Fruit fly (Drosophila melanogaster) whole organism, pupa: ENCODE data around the gene CG33978.

ENCODE experiments used
- CG10348 ChIP-seq: fragments of 200-800 bp; sonication (Bioruptor generic); IDR thresholded peaks from 2 replicates; pipeline ENCODE4 v1.3.6; 2022; ENCODE audit warnings: missing biosample characterization, missing genetic modification characterization
- CG15710 ChIP-seq: fragments of 200-800 bp; sonication (Bioruptor generic); optimal IDR thresholded peaks from 2 replicates; lab custom pipeline; 2018; ENCODE audit warnings: missing biosample characterization, mild to moderate bottlenecking, missing genetic modification characterization, moderate library complexity
- CG17806 ChIP-seq: fragments of 200-800 bp; sonication (Bioruptor generic); optimal IDR thresholded peaks from 2 replicates; lab custom pipeline; 2018; ENCODE audit warnings: missing biosample characterization, mild to moderate bottlenecking, missing genetic modification characterization, moderate library complexity
- CG32121 ChIP-seq: fragments of 200-800 bp; sonication (Bioruptor generic); IDR thresholded peaks from 2 replicates; pipeline ENCODE4 v1.3.6; 2022; ENCODE audit warnings: missing biosample characterization, missing genetic modification characterization
- CG34367 ChIP-seq: fragments of 200-800 bp; sonication (Bioruptor generic); optimal IDR thresholded peaks from 2 replicates; lab custom pipeline; 2018; ENCODE audit warnings: missing biosample characterization, mild to moderate bottlenecking, missing genetic modification characterization
- CG4496 ChIP-seq: fragments of 200-800 bp; sonication (Bioruptor generic); IDR thresholded peaks from 3 replicates; pipeline ENCODE4 v1.3.6; 2022; ENCODE audit warnings: missing biosample characterization, missing genetic modification characterization
- CG8301 ChIP-seq: fragments of 200-800 bp; sonication (Bioruptor generic); optimal IDR thresholded peaks from 2 replicates; lab custom pipeline; 2018; ENCODE audit warnings: missing biosample characterization, mild to moderate bottlenecking, missing genetic modification characterization
- D1 ChIP-seq: fragments of 200-800 bp; sonication (Bioruptor generic); optimal IDR thresholded peaks from 2 replicates; lab custom pipeline; 2018; ENCODE audit warnings: missing biosample characterization, mild to moderate bottlenecking, missing genetic modification characterization, moderate library complexity
- EcR ChIP-seq: fragments of 200-800 bp; sonication (Bioruptor generic); optimal IDR thresholded peaks from 3 replicates; lab custom pipeline; 2019; ENCODE audit warnings: missing biosample characterization, missing genetic modification characterization, mild to moderate bottlenecking, moderate library complexity, missing genetic modification reagents
- Pif1B ChIP-seq: fragments of 200-800 bp; sonication (Bioruptor generic); optimal IDR thresholded peaks from 3 replicates; lab custom pipeline; 2016; ENCODE audit warnings: missing biosample characterization, missing genetic modification characterization
- Snoo ChIP-seq: fragments of 200-800 bp; sonication (Bioruptor generic); optimal IDR thresholded peaks from 3 replicates; lab custom pipeline; 2017; ENCODE audit warnings: missing biosample characterization, mild to moderate bottlenecking, missing genetic modification characterization, inconsistent platforms
- gl ChIP-seq: fragments of 200-800 bp; sonication (Bioruptor generic); optimal IDR thresholded peaks from 2 replicates; lab custom pipeline; 2018; ENCODE audit warnings: missing biosample characterization, mild to moderate bottlenecking, missing genetic modification characterization

- TF ChIP-seq CG34367 (tag; lab: Kevin White, UChicago) (no peak), gl (tag; lab: Kevin White, UChicago) (no peak), CG8301 (no peak), EcR (GFP tag; lab: Kevin White, UChicago) (no peak), D1 (no peak), CG17806 (tag; lab: Kevin White, UChicago) (no peak), CG10348 (GFP tag; lab: Robert Waterston, UW) (no peak), Snoo (tag; lab: Kevin White, UChicago) (no peak), Pif1B (GFP tag; lab: Kevin White, UChicago) (no peak), CG15710 (tag; lab: Kevin White, UChicago) (no peak), CG32121 (GFP tag; lab: Robert Waterston, UW) (no peak), CG4496 (no peak)
Observed at dm6 chr4:183681-184080, 8.2 kb upstream of the CG33978 start.
